Fruit fly (Drosophila melanogaster) whole organism: ENCODE measurements around the gene CG18542.

Experiments used
- EcR ChIP-seq, 2 experiments: fragments of >200 bp; optimal IDR thresholded peaks; 2 replicates each; lab custom pipeline; 2017; ENCODE audit warnings: missing biosample characterization in 2 of 2, missing genetic modification characterization in 2 of 2, missing genetic modification reagents in 2 of 2
- pan ChIP-seq: fragments of >200 bp; optimal IDR thresholded peaks from 2 replicates; lab custom pipeline; 2017
- psq ChIP-seq: fragments of >200 bp; optimal IDR thresholded peaks from 2 replicates; lab custom pipeline; 2017
- usp ChIP-seq: fragments of >200 bp; optimal IDR thresholded peaks from 2 replicates; lab custom pipeline; 2017; ENCODE audit warnings: missing biosample characterization, missing genetic modification characterization, mixed read lengths

dm6 chr3R:9735151-9735550 lies 49.6 kb downstream of the CG18542 start:
- no peak for TF ChIP-seq usp (GFP tag; lab: Kevin White, UChicago)
- no peak for TF ChIP-seq EcR (GFP tag; optimal IDR thresholded peaks at IDR 0.05; lab: Kevin White, UChicago)
- no peak for TF ChIP-seq pan (lab: Kevin White, UChicago)
- no peak for TF ChIP-seq psq (lab: Kevin White, UChicago)
